Fruit fly (Drosophila melanogaster) whole organism, embryonic: ENCODE results near the gene bmm.

Source experiments
- Antp ChIP-seq: fragments of 200-800 bp; sonication (Bioruptor generic); optimal IDR thresholded peaks from 3 replicates; lab custom pipeline; 2016; ENCODE audit warnings: missing biosample characterization, missing genetic modification characterization
- Asciz ChIP-seq: fragments of 200-800 bp; sonication (Bioruptor generic); optimal IDR thresholded peaks from 2 replicates; lab custom pipeline; 2017; ENCODE audit warnings: missing biosample characterization, mild to moderate bottlenecking, missing genetic modification characterization, missing genetic modification reagents
- CG10431 ChIP-seq: fragments of 200-800 bp; sonication (Bioruptor generic); optimal IDR thresholded peaks from 3 replicates; lab custom pipeline; 2018; ENCODE audit warnings: missing biosample characterization, mild to moderate bottlenecking, missing genetic modification characterization
- CG10979 ChIP-seq: fragments of 200-800 bp; sonication (Bioruptor generic); optimal IDR thresholded peaks from 2 replicates; lab custom pipeline; 2018; ENCODE audit warnings: missing biosample characterization, mild to moderate bottlenecking, missing genetic modification characterization, moderate library complexity
- CG11696 ChIP-seq: fragments of 200-800 bp; sonication (Bioruptor generic); IDR thresholded peaks from 2 replicates; pipeline ENCODE4 v1.3.6; 2022; ENCODE audit warnings: missing biosample characterization, missing genetic modification characterization
- CG13775 ChIP-seq: fragments of 200-800 bp; sonication (Bioruptor generic); optimal IDR thresholded peaks from 3 replicates; lab custom pipeline; 2017; ENCODE audit warnings: missing biosample characterization, mild to moderate bottlenecking, missing genetic modification characterization
- CG15011 ChIP-seq: fragments of 200-800 bp; sonication (Bioruptor generic); optimal IDR thresholded peaks from 3 replicates; lab custom pipeline; 2018; ENCODE audit warnings: missing biosample characterization, mild to moderate bottlenecking, missing genetic modification characterization
- CG15073 ChIP-seq: fragments of 200-800 bp; sonication (Bioruptor generic); optimal IDR thresholded peaks from 2 replicates; lab custom pipeline; 2016; ENCODE audit warnings: missing biosample characterization, missing genetic modification characterization
- CG16813 ChIP-seq: fragments of 200-800 bp; sonication (Bioruptor generic); IDR thresholded peaks from 3 replicates; pipeline ENCODE4 v1.3.6; 2022; ENCODE audit warnings: missing biosample characterization, missing genetic modification characterization; ENCODE audit not compliant: partially characterized antibody
- CG30403 ChIP-seq: fragments of 200-800 bp; sonication (Bioruptor generic); optimal IDR thresholded peaks from 3 replicates; lab custom pipeline; 2016; ENCODE audit warnings: missing biosample characterization, missing genetic modification characterization
- CG32532 ChIP-seq: fragments of 200-800 bp; sonication (Bioruptor generic); IDR thresholded peaks from 2 replicates; pipeline ENCODE4 v1.3.6; 2022; ENCODE audit warnings: missing biosample characterization, missing genetic modification characterization
- CG7839 ChIP-seq: fragments of 200-800 bp; sonication (Bioruptor generic); optimal IDR thresholded peaks from 3 replicates; lab custom pipeline; 2018; ENCODE audit warnings: missing biosample characterization, mild to moderate bottlenecking, missing genetic modification characterization, moderate library complexity
- CoRest ChIP-seq: fragments of 200-800 bp; sonication (Bioruptor generic); optimal IDR thresholded peaks from 3 replicates; lab custom pipeline; 2018; ENCODE audit warnings: missing biosample characterization, mild to moderate bottlenecking, missing genetic modification characterization, moderate library complexity
- Dll ChIP-seq: fragments of 200-800 bp; sonication (Bioruptor generic); IDR thresholded peaks from 4 replicates; pipeline ENCODE4 v1.3.6; 2022; ENCODE audit warnings: missing biosample characterization, missing genetic modification characterization; ENCODE audit not compliant: partially characterized antibody
- Doc3 ChIP-seq: fragments of 200-800 bp; sonication (Bioruptor generic); IDR thresholded peaks from 3 replicates; pipeline ENCODE4 v1.3.6; 2022; ENCODE audit warnings: missing biosample characterization, missing genetic modification characterization; ENCODE audit not compliant: partially characterized antibody
- Ets97D ChIP-seq: fragments of 200-800 bp; sonication (Bioruptor generic); optimal IDR thresholded peaks from 3 replicates; lab custom pipeline; 2016; ENCODE audit warnings: missing biosample characterization, missing genetic modification characterization
- HmgD ChIP-seq: fragments of 200-800 bp; sonication (Bioruptor generic); optimal IDR thresholded peaks from 3 replicates; lab custom pipeline; 2016; ENCODE audit warnings: missing biosample characterization, missing genetic modification characterization
- Jarid2 ChIP-seq: fragments of 200-800 bp; sonication (Bioruptor generic); optimal IDR thresholded peaks from 3 replicates; lab custom pipeline; 2017; ENCODE audit warnings: mild to moderate bottlenecking, missing biosample characterization, missing genetic modification reagents, missing genetic modification characterization
- Lhr ChIP-seq: fragments of 200-800 bp; sonication (Bioruptor generic); optimal IDR thresholded peaks from 3 replicates; lab custom pipeline; 2017; ENCODE audit warnings: mild to moderate bottlenecking, missing biosample characterization, missing genetic modification reagents, missing genetic modification characterization
- NFAT ChIP-seq: fragments of 200-800 bp; sonication (Bioruptor generic); IDR thresholded peaks from 2 replicates; pipeline ENCODE4 v1.3.6; 2022; ENCODE audit warnings: missing biosample characterization, missing genetic modification characterization
- Nf-YB ChIP-seq: fragments of 200-800 bp; sonication (Bioruptor generic); optimal IDR thresholded peaks from 3 replicates; lab custom pipeline; 2019; ENCODE audit warnings: missing biosample characterization, mild to moderate bottlenecking, missing genetic modification characterization, moderate library complexity
- Pdp1 ChIP-seq, 2 experiments: fragments of 200-800 bp; sonication (Bioruptor generic); optimal IDR thresholded peaks; 3 replicates each; lab custom pipeline; 2016; ENCODE audit warnings: missing biosample characterization in 2 of 2, missing genetic modification characterization in 2 of 2, mild to moderate bottlenecking in 1 of 2, moderate library complexity in 1 of 2
- Sry-δ ChIP-seq: fragments of 200-800 bp; sonication (Bioruptor generic); optimal IDR thresholded peaks from 2 replicates; lab custom pipeline; 2016; ENCODE audit warnings: missing biosample characterization, missing genetic modification characterization
- ase ChIP-seq: fragments of 200-800 bp; sonication (Bioruptor generic); IDR thresholded peaks from 3 replicates; pipeline ENCODE4 v1.3.6; 2022; ENCODE audit warnings: missing biosample characterization, missing genetic modification characterization
- bcd ChIP-seq: fragments of 200-800 bp; sonication (Bioruptor generic); optimal IDR thresholded peaks from 2 replicates; lab custom pipeline; 2017; ENCODE audit warnings: missing biosample characterization, mild to moderate bottlenecking, missing genetic modification characterization
- dm ChIP-seq: fragments of 200-800 bp; sonication (Bioruptor generic); optimal IDR thresholded peaks from 3 replicates; lab custom pipeline; 2016; ENCODE audit warnings: missing biosample characterization, missing genetic modification characterization
- en ChIP-seq: fragments of 200-800 bp; sonication (Bioruptor generic); optimal IDR thresholded peaks from 2 replicates; lab custom pipeline; 2016; ENCODE audit warnings: missing biosample characterization, missing genetic modification characterization
- gcm2 ChIP-seq: fragments of 200-800 bp; sonication (Bioruptor generic); optimal IDR thresholded peaks from 2 replicates; lab custom pipeline; 2016; ENCODE audit warnings: missing biosample characterization, missing genetic modification characterization
- gro ChIP-seq: fragments of 200-800 bp; sonication (Bioruptor generic); optimal IDR thresholded peaks from 2 replicates; lab custom pipeline; 2016; ENCODE audit warnings: missing biosample characterization, missing genetic modification characterization
- inv ChIP-seq: fragments of 200-800 bp; sonication (Bioruptor generic); IDR thresholded peaks from 2 replicates; pipeline ENCODE4 v1.3.6; 2022; ENCODE audit warnings: missing biosample characterization, missing genetic modification characterization; ENCODE audit not compliant: partially characterized antibody
- kah ChIP-seq: fragments of 200-800 bp; sonication (Bioruptor generic); optimal IDR thresholded peaks from 2 replicates; lab custom pipeline; 2018; ENCODE audit warnings: missing biosample characterization, mild to moderate bottlenecking, missing genetic modification characterization
- knrl ChIP-seq: fragments of 200-800 bp; sonication (Bioruptor generic); IDR thresholded peaks from 3 replicates; pipeline ENCODE4 v1.3.6; 2022; ENCODE audit warnings: missing biosample characterization, missing genetic modification characterization; ENCODE audit not compliant: partially characterized antibody
- pfk ChIP-seq: fragments of 200-800 bp; sonication (Bioruptor generic); optimal IDR thresholded peaks from 2 replicates; lab custom pipeline; 2018; ENCODE audit warnings: missing biosample characterization, mild to moderate bottlenecking, missing genetic modification characterization, moderate library complexity
- pita ChIP-seq: fragments of 200-800 bp; sonication (Bioruptor generic); optimal IDR thresholded peaks from 2 replicates; lab custom pipeline; 2017; ENCODE audit warnings: missing biosample characterization, mild to moderate bottlenecking, missing genetic modification characterization
- sc ChIP-seq, 3 experiments: fragments of >200 bp in 2 of 3; fragments of 200-800 bp in 1 of 3; sonication (Bioruptor generic) in 1 of 3; optimal IDR thresholded peaks; 2 replicates in 2 of 3; 3 replicates in 1 of 3; lab custom pipeline; 2017; ENCODE audit warnings: mild to moderate bottlenecking in 1 of 3, missing biosample characterization in 1 of 3, missing genetic modification characterization in 1 of 3, missing genetic modification reagents in 1 of 3
- tio ChIP-seq: fragments of 200-800 bp; sonication (Bioruptor generic); optimal IDR thresholded peaks from 2 replicates; lab custom pipeline; 2017; ENCODE audit warnings: missing biosample characterization, missing genetic modification characterization, inconsistent platforms
- tup ChIP-seq: fragments of 200-800 bp; sonication (Bioruptor generic); optimal IDR thresholded peaks from 2 replicates; lab custom pipeline; 2016; ENCODE audit warnings: missing biosample characterization, mild to moderate bottlenecking, missing genetic modification characterization, moderate library complexity
- zfh1 ChIP-seq: fragments of 200-800 bp; sonication (Bioruptor generic); IDR thresholded peaks from 3 replicates; pipeline ENCODE4 v1.3.6; 2022; ENCODE audit warnings: missing biosample characterization, missing genetic modification characterization

Gene bmm

DNA sequence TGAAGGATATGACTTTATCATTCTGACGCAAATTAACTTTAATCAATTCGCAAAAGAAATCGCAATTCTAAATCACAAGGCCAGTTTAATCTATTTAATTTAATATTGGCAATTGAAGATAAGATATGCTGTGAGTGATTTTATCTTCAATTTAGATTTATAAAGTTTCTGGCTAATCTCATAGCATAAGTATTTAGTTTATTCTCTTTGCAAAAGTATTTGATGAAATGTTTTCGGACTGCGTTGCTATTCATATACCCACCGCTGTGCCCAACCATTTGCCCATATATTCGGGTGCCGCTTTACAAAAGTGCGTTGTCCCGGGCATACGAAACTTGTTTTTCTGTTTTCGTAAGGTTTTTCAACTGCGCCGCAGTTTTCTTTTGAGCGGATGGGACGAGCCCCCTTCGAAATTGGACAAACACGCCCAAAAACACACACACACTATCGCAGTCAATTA is 1.2 kb downstream of the bmm start (continued):
- TF ChIP-seq CG7839 (tag; lab: Kevin White, UChicago) (peak; percentile 99), Antp (GFP tag; lab: Kevin White, UChicago) (peak; percentile 90), bcd (GFP tag; lab: Kevin White, UChicago) (peak; percentile 98), pita (no peak), dm (GFP tag; lab: Kevin White, UChicago) (peak; percentile 85), inv (GFP tag; lab: Robert Waterston, UW) (no peak), CG30403 (peak; percentile 98), Ets97D (GFP tag; lab: Kevin White, UChicago) (peak; percentile 75), HmgD (GFP tag; lab: Kevin White, UChicago) (peak; percentile 64), Dll (GFP tag; lab: Robert Waterston, UW) (no peak), Sry-δ (GFP tag; lab: Kevin White, UChicago) (peak; percentile 62), sc (optimal IDR thresholded peaks at IDR 0.05; lab: Kevin White, UChicago) (no peak), sc (GFP tag; optimal IDR thresholded peaks at IDR 0.05; lab: Kevin White, UChicago) (peak; percentile 97), CG15011 (GFP tag; lab: Kevin White, UChicago) (peak; percentile 98), gcm2 (GFP tag; lab: Kevin White, UChicago) (peak; percentile 87), CG16813 (no peak), CG11696 (peak; percentile 96), tup (GFP tag; lab: Kevin White, UChicago) (peak; percentile 77), zfh1 (GFP tag; lab: Robert Waterston, UW) (peak; percentile 82), kah (GFP tag; lab: Kevin White, UChicago) (peak; percentile 92), ase (GFP tag; lab: Robert Waterston, UW) (peak; percentile 79), knrl (GFP tag; lab: Robert Waterston, UW) (no peak), CG10979 (tag; lab: Kevin White, UChicago) (peak; percentile 98), en (GFP tag; lab: Kevin White, UChicago) (peak; percentile 86), CG32532 (GFP tag; lab: Robert Waterston, UW) (peak; percentile 92), Doc3 (GFP tag; lab: Robert Waterston, UW) (no peak), Lhr (GFP tag; lab: Kevin White, UChicago) (peak; percentile 93), CG15073 (GFP tag; lab: Kevin White, UChicago) (peak; percentile 82), Asciz (GFP tag; lab: Kevin White, UChicago) (peak; percentile 95), CG10431 (GFP tag; lab: Kevin White, UChicago) (peak; percentile 90), Pdp1 (GFP tag; optimal IDR thresholded peaks at IDR 0.05; lab: Kevin White, UChicago) (peak; percentile 92 to 94), pfk (GFP tag; lab: Kevin White, UChicago) (peak; percentile 35), NFAT (GFP tag; lab: Robert Waterston, UW) (peak; percentile 73), tio (peak; percentile 98), Jarid2 (GFP tag; lab: Kevin White, UChicago) (peak; percentile 86), CoRest (tag; lab: Kevin White, UChicago) (peak; percentile 99), CG13775 (GFP tag; lab: Kevin White, UChicago) (peak; percentile 97), gro (GFP tag; lab: Kevin White, UChicago) (peak; percentile 93), Nf-YB (GFP tag; lab: Kevin White, UChicago) (peak; percentile 88)
